Worm (Caenorhabditis elegans): ENCODE measurements around the gene str-106.

Gene str-106

DNA sequence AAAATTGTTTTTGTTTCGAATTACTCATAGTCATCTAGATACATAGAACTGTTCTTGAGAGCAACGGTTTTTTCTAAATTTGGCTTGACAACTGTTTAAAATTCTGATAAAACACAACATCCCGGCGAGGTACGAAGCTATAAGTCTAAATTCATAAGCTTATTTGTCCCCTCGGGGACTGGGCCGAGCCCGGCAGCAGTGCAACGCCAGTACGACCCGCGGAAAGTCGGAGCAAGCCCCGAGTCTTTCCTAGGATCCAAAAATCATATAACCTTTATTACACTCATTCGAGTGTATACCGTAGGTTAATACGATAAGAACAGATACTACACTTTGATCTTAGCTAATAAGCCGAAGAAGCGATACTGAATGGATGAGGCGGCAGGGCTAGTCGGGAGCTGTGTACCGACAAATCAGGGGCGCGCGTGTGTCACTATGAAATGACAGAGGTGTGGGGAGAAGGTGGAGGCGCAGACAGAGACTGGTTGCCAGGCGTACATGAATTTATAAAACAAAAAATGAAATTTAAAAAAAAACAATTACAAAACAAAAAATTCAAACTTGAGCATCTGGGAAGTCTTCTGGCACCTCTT is 45.2 kb downstream of the str-106 start:
- TF ChIP-seq ztf-4 (tag; optimal IDR thresholded peaks at IDR 0.05) (no peak), lsy-2 (tag; optimal IDR thresholded peaks at IDR 0.05) (no peak), unc-62 (GFP tag; optimal IDR thresholded peaks at IDR 0.05) (no peak), lin-13 (GFP tag; optimal IDR thresholded peaks at IDR 0.05) (no peak), R02D3.7 (tag; optimal IDR thresholded peaks at IDR 0.05) (no peak), F13H6.1 (tag; optimal IDR thresholded peaks at IDR 0.05) (no peak), snpc-4 (tag; optimal IDR thresholded peaks at IDR 0.05) (peak; percentile 21), mdl-1 (tag; optimal IDR thresholded peaks at IDR 0.05) (no peak), dmd-4 (tag; optimal IDR thresholded peaks at IDR 0.05) (no peak), nhr-6 (tag; optimal IDR thresholded peaks at IDR 0.05) (no peak), ceh-16 (tag; optimal IDR thresholded peaks at IDR 0.05) (no peak), sma-9 (GFP tag; optimal IDR thresholded peaks at IDR 0.05) (peak; percentile 1), sma-9 (tag; optimal IDR thresholded peaks at IDR 0.05) (no peak), peb-1 (tag; optimal IDR thresholded peaks at IDR 0.05) (no peak)

DNA sequence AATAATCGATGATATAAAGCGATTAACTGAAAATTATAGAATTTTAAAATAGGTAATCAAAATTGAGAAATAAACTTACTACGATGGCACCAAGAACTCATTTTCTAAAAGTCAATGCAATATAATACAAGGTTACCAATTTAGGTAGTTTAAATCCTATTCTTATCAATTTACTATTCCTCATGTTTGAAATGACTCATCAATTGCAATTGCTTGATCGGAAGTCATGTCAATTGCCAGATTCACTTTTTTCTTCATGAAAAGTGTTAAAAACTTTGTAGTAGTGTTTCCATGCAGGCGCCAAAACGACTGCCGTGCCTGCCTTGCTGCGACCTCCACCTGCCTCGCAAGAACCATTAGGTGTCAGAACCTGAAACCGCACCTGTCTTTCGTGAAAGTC is 46.1 kb downstream of the str-106 start, which contains the start of gene F11A5.13:
Gene F11A5.13 (minus strand): TSS at position 101 of the 400 bp plus-strand sequence.
- TF ChIP-seq gmeb-1 (tag; optimal IDR thresholded peaks at IDR 0.05) (no peak), ama-1 (optimal IDR thresholded peaks at IDR 0.05) (no peak), skn-1 (tag; optimal IDR thresholded peaks at IDR 0.05) (no peak), nhr-11 (tag; optimal IDR thresholded peaks at IDR 0.05) (no peak)

DNA sequence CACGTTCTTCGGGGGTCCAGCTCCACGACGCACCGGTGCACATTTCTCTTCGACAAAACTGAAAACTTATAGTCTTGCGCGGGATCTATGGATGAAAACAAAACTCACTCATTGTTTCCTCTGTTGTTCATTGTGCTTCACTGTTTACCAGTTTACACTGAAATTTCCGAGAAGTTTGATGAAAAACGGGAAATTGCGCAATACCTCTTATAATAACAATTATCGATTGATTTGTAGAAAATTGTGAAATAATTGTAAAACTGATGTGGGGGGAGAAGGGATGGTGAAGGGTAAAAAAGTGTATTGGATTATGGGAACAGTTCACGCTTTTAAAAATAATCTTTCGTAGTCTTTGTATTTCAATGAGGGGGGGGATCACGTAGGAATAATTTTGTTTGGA is 49.0 kb downstream of the str-106 start:
- TF ChIP-seq dmd-4 (tag; optimal IDR thresholded peaks at IDR 0.05), result no peak
- no peak for TF ChIP-seq mdl-1 (tag; optimal IDR thresholded peaks at IDR 0.05)
- no peak for TF ChIP-seq sma-9 (GFP tag; optimal IDR thresholded peaks at IDR 0.05)
- TF ChIP-seq sma-9 (tag; optimal IDR thresholded peaks at IDR 0.05), result no peak
- TF ChIP-seq ceh-82 (tag; optimal IDR thresholded peaks at IDR 0.05), result no peak
- no peak for TF ChIP-seq nhr-6 (tag; optimal IDR thresholded peaks at IDR 0.05)
- no peak for TF ChIP-seq nhr-25 (tag; optimal IDR thresholded peaks at IDR 0.05)
- no peak for TF ChIP-seq nhr-12 (tag; optimal IDR thresholded peaks at IDR 0.05)
- TF ChIP-seq F13H6.1 (tag; optimal IDR thresholded peaks at IDR 0.05), result no peak
- TF ChIP-seq alr-1 (tag; optimal IDR thresholded peaks at IDR 0.05), result no peak
- TF ChIP-seq ztf-11 (tag; optimal IDR thresholded peaks at IDR 0.05), result no peak
- TF ChIP-seq ceh-16 (tag; optimal IDR thresholded peaks at IDR 0.05), result no peak

DNA sequence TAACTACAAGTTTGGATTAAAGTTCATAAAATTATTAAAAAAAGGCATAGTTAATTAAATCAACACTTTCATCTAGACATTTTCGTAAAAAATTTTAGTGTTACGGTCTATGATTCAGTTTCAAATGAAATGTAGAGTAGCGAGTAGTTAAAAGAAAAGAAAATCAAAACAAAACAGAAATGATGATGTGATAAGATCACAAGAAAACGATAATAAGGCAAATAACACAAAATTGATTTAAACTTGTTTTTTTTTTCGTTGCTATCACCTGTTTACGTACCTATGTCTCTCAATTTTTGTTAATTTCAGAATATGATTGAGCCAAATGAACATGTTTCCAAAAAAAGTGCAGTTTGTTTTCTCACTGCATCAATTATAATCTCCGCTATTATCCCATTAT is 49.4 kb downstream of the str-106 start, which contains the start of the genes F21H7.2 and F21H7.12:
Gene F21H7.2 (minus strand): TSS at position 101 of the 400 bp plus-strand sequence.
Gene F21H7.12 (plus strand): TSS at position 270 of the 400 bp plus-strand sequence.
- TF ChIP-seq mdl-1 (tag; optimal IDR thresholded peaks at IDR 0.05), result no peak
- no peak for TF ChIP-seq C34F6.9 (tag; optimal IDR thresholded peaks at IDR 0.05)
- TF ChIP-seq nhr-21 (tag; optimal IDR thresholded peaks at IDR 0.05), result no peak
- TF ChIP-seq ama-1 (optimal IDR thresholded peaks at IDR 0.05), result no peak
- TF ChIP-seq nhr-12 (tag; optimal IDR thresholded peaks at IDR 0.05), result no peak
- no peak for TF ChIP-seq crh-2 (tag; optimal IDR thresholded peaks at IDR 0.05)
- no peak for TF ChIP-seq gmeb-1 (tag; optimal IDR thresholded peaks at IDR 0.05)
- TF ChIP-seq nhr-25 (tag; optimal IDR thresholded peaks at IDR 0.05), result no peak
- TF ChIP-seq ceh-16 (tag; optimal IDR thresholded peaks at IDR 0.05), result no peak
- TF ChIP-seq elt-3 (tag; optimal IDR thresholded peaks at IDR 0.05), result no peak
- no peak for TF ChIP-seq sma-9 (GFP tag; optimal IDR thresholded peaks at IDR 0.05)
- TF ChIP-seq sma-9 (tag; optimal IDR thresholded peaks at IDR 0.05), result no peak
- no peak for TF ChIP-seq fos-1 (tag; optimal IDR thresholded peaks at IDR 0.05)

All from whole organism, L2 larva.